Fruit fly (Drosophila melanogaster) S2 (cell line): Measurements from ENCODE around the gene CG12310.

ENCODE experiments used
- CG8478 ChIP-seq: fragments of >200 bp; optimal IDR thresholded peaks from 2 replicates; lab custom pipeline; 2018
- CTCF ChIP-seq, 2 experiments: fragments of >200 bp; optimal IDR thresholded peaks; 2 replicates each; lab custom pipeline; 2018

DNA sequence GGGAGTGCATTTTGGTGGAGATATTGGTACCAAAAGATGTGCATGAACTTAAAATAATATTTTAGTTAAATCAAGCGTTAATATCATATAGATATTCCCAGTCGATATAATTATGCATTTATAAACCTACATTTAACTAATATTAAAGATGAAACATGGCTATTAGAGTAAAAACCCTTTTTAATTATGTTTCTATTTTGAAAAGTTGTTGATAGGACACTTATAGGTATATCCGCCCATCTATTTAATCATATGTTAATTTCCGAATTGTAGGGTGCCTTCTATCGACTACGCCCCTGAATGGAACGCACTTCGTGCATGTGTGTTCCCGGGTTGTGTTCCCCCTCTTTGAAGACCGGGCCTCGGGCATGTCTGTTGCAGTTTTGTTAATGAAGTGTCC lies 44.8 kb downstream of the CG12310 start:
- TF ChIP-seq CTCF (optimal IDR thresholded peaks at IDR 0.05; lab: Kevin White, UChicago) = no peak
- TF ChIP-seq CG8478 (lab: Kevin White, UChicago) = no peak
